Fruit fly (Drosophila melanogaster): Measurements from ENCODE around the gene CG15725.

dm6 chrX:12750928-12751631 lies 45.4 kb downstream of the CG15725 start:
- TF ChIP-seq CG10631 (GFP tag; optimal IDR thresholded peaks at IDR 0.05), result peak; percentile 100
- TF ChIP-seq CG16779 (tag; optimal IDR thresholded peaks at IDR 0.05), result peak; percentile 100
- TF ChIP-seq CG34406 (GFP tag; optimal IDR thresholded peaks at IDR 0.05), result peak; percentile 100

Measured in whole organism, prepupa.